Fruit fly (Drosophila melanogaster): Measurements from ENCODE around the gene lic.
A peak's percentile ranks its signal among the peaks of the same experiment; 100 is the strongest.

The lic gene

dm6 chrX:13112238-13112829 is 21.4 kb downstream of the lic start, which contains the start of gene Chpf (continued):
- peak; percentile 87 for TF ChIP-seq Med (GFP tag)
- TF ChIP-seq Gug (GFP tag; IDR thresholded peaks at IDR 0.05): peak; percentile 4; the same call in 1 of the 4 replicates
- TF ChIP-seq vvl (GFP tag; IDR thresholded peaks at IDR 0.05): 0 out of 2 replicates have a peak, but pooled peaks have one; percentile 14
- peak; percentile 92 for TF ChIP-seq CG6791 (GFP tag; IDR thresholded peaks at IDR 0.05; ENCODE audit: partially characterized antibody)
- TF ChIP-seq pzg (GFP tag; optimal IDR thresholded peaks at IDR 0.05): peak; percentile 53
- TF ChIP-seq Drgx (GFP tag; IDR thresholded peaks at IDR 0.05): peak; percentile 30
- no peak for TF ChIP-seq crp (GFP tag; optimal IDR thresholded peaks at IDR 0.05)
- TF ChIP-seq scrt (GFP tag; optimal IDR thresholded peaks at IDR 0.05): peak; percentile 18
- TF ChIP-seq CG9797 (GFP tag; optimal IDR thresholded peaks at IDR 0.05): peak; percentile 3
- peak; percentile 71 for TF ChIP-seq tna (GFP tag; IDR thresholded peaks at IDR 0.05; ENCODE audit: partially characterized antibody)
- TF ChIP-seq ham (GFP tag; IDR thresholded peaks at IDR 0.05): no peak
- TF ChIP-seq prd (optimal IDR thresholded peaks at IDR 0.05): no peak
- peak; percentile 38; the same call in 1 of the 3 replicates for TF ChIP-seq prd (GFP tag; IDR thresholded peaks at IDR 0.05)
- peak; percentile 84 for TF ChIP-seq hb (GFP tag; IDR thresholded peaks at IDR 0.05; ENCODE audit: partially characterized antibody)
- TF ChIP-seq CG7357 (GFP tag; IDR thresholded peaks at IDR 0.05): peak; percentile 97
- peak; percentile 81 for TF ChIP-seq CG42726 (GFP tag; IDR thresholded peaks at IDR 0.05; ENCODE audit: partially characterized antibody)
- peak; percentile 89 for TF ChIP-seq bbx (GFP tag; IDR thresholded peaks at IDR 0.05; ENCODE audit: partially characterized antibody)
- TF ChIP-seq NK7.1 (GFP tag; optimal IDR thresholded peaks at IDR 0.05): peak; percentile 9
- TF ChIP-seq CG34422 (GFP tag; IDR thresholded peaks at IDR 0.05): peak; percentile 73; the same call in 1 of the 3 replicates
- peak; percentile 7 for TF ChIP-seq CG17186 (GFP tag; optimal IDR thresholded peaks at IDR 0.05)
- peak; percentile 36 for TF ChIP-seq Ets97D (GFP tag; optimal IDR thresholded peaks at IDR 0.05)
- peak; percentile 17 for TF ChIP-seq trem (tag; optimal IDR thresholded peaks at IDR 0.05)
- TF ChIP-seq NFAT (GFP tag; IDR thresholded peaks at IDR 0.05): 0 out of 2 replicates have a peak, but pooled peaks have one; percentile 20
- peak; percentile 26; the same call in 1 of the 3 replicates for TF ChIP-seq ci (GFP tag; IDR thresholded peaks at IDR 0.05)
- TF ChIP-seq CG17385 (GFP tag; optimal IDR thresholded peaks at IDR 0.05): peak; percentile 6
- no peak for TF ChIP-seq Hey (tag; optimal IDR thresholded peaks at IDR 0.05)
- TF ChIP-seq Ptx1 (GFP tag; IDR thresholded peaks at IDR 0.05): peak; percentile 32; the same call in 1 of the 2 replicates
- no peak for TF ChIP-seq croc (GFP tag; conservative IDR thresholded peaks at IDR 0.05)
- TF ChIP-seq mld (GFP tag; IDR thresholded peaks at IDR 0.05; ENCODE audit: partially characterized antibody): peak; percentile 59; the same call in 2 of the 3 replicates
- 0 out of 3 replicates have a peak, but pooled peaks have one; percentile 29 for TF ChIP-seq Dbx (GFP tag; IDR thresholded peaks at IDR 0.05)
- peak; percentile 81 for TF ChIP-seq E2f2 (GFP tag; IDR thresholded peaks at IDR 0.05)
- peak; percentile 73 for TF ChIP-seq CG13287 (GFP tag; IDR thresholded peaks at IDR 0.05; ENCODE audit: partially characterized antibody)
- peak; percentile 43 for TF ChIP-seq stwl (tag; optimal IDR thresholded peaks at IDR 0.05)
- TF ChIP-seq Scr (GFP tag; IDR thresholded peaks at IDR 0.05; ENCODE audit: partially characterized antibody): peak; percentile 80
- peak; percentile 61 for TF ChIP-seq CG17359 (tag; optimal IDR thresholded peaks at IDR 0.05)
- peak; percentile 84 for TF ChIP-seq Opbp (GFP tag; IDR thresholded peaks at IDR 0.05; ENCODE audit: partially characterized antibody)
- peak; percentile 83 for TF ChIP-seq ssp (GFP tag; IDR thresholded peaks at IDR 0.05)
- peak; percentile 95 for TF ChIP-seq Dref (GFP tag; IDR thresholded peaks at IDR 0.05)
- peak; percentile 79 for TF ChIP-seq inv (GFP tag; IDR thresholded peaks at IDR 0.05; ENCODE audit: partially characterized antibody)
- TF ChIP-seq kah (GFP tag; optimal IDR thresholded peaks at IDR 0.05): peak; percentile 80
- TF ChIP-seq Dll (GFP tag; IDR thresholded peaks at IDR 0.05; ENCODE audit: partially characterized antibody): peak; percentile 74; the same call in 3 of the 4 replicates
- peak; percentile 51 for TF ChIP-seq sens (GFP tag)
- peak; percentile 36 for TF ChIP-seq CG17802 (tag; optimal IDR thresholded peaks at IDR 0.05)
- peak; percentile 84 for TF ChIP-seq nerfin-2 (GFP tag; IDR thresholded peaks at IDR 0.05; ENCODE audit: partially characterized antibody)
- no peak for TF ChIP-seq CG5245 (GFP tag; optimal IDR thresholded peaks at IDR 0.05)
- TF ChIP-seq sqz (GFP tag; optimal IDR thresholded peaks at IDR 0.05): peak; percentile 50
- TF ChIP-seq vnd (GFP tag; IDR thresholded peaks at IDR 0.05; ENCODE audit: partially characterized antibody): peak; percentile 87
- no peak for TF ChIP-seq CG11247 (GFP tag; IDR thresholded peaks at IDR 0.05)

All from whole organism, embryonic.